Worm (Caenorhabditis elegans): Measurements from ENCODE around the gene enu-3.2.
"Not testable (repeated sequence)": the region's sequence is repeated elsewhere in the genome, so short reads cannot be mapped to it uniquely, and the experiment has no call there.

The enu-3.2 gene

DNA sequence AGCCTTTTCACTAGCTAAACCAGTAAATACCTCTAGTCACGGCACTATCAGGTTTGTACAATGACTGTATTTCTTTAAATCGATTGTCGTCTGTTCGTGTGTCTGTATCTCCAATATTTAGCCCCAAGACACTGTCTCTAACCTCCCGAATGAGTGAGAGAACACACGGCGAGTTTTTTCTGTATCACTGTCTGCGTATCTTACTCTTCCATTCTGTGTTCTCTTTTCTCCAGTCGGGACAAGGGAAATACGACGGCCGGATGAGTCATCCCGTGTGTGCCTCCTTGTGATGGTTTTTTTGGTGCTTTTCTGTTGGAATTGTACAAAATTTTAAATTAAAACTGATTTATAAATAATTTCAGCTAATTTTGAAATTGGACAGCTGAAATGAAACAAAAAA is 11.0 kb upstream of the enu-3.2 start (continued):
- no peak for TF ChIP-seq nhr-11 (tag; optimal IDR thresholded peaks at IDR 0.05)
- TF ChIP-seq ceh-9 (tag; optimal IDR thresholded peaks at IDR 0.05): no peak
- TF ChIP-seq daf-12 (tag; optimal IDR thresholded peaks at IDR 0.05): no peak
- peak; percentile 61 for TF ChIP-seq lsy-12 (tag; optimal IDR thresholded peaks at IDR 0.05)
- TF ChIP-seq nhr-28 (tag; optimal IDR thresholded peaks at IDR 0.05): no peak
- TF ChIP-seq ztf-4 (tag; optimal IDR thresholded peaks at IDR 0.05): no peak
- TF ChIP-seq ceh-28 (tag; optimal IDR thresholded peaks at IDR 0.05): peak; percentile 73
- TF ChIP-seq nhr-77 (tag; optimal IDR thresholded peaks at IDR 0.05): peak; percentile 66
- no peak for TF ChIP-seq fkh-10 (GFP tag; optimal IDR thresholded peaks at IDR 0.05)
- no peak for TF ChIP-seq egl-5 (tag; optimal IDR thresholded peaks at IDR 0.05)
- TF ChIP-seq elt-2 (tag; optimal IDR thresholded peaks at IDR 0.05): peak; percentile 58
- peak; percentile 66 for TF ChIP-seq hmg-11 (tag; optimal IDR thresholded peaks at IDR 0.05)
- peak in 2 of 3 experiments; percentile 8 to 45 for TF ChIP-seq elt-3 (tag; optimal IDR thresholded peaks at IDR 0.05)
- peak; percentile 59 for TF ChIP-seq ama-1 (optimal IDR thresholded peaks at IDR 0.05)
- TF ChIP-seq nhr-25 (tag; optimal IDR thresholded peaks at IDR 0.05): peak; percentile 65
- no peak for TF ChIP-seq eor-1 (tag; optimal IDR thresholded peaks at IDR 0.05)
- peak; percentile 62 for TF ChIP-seq skn-1 (tag; optimal IDR thresholded peaks at IDR 0.05)
- TF ChIP-seq fkh-2 (tag; optimal IDR thresholded peaks at IDR 0.05): no peak

DNA sequence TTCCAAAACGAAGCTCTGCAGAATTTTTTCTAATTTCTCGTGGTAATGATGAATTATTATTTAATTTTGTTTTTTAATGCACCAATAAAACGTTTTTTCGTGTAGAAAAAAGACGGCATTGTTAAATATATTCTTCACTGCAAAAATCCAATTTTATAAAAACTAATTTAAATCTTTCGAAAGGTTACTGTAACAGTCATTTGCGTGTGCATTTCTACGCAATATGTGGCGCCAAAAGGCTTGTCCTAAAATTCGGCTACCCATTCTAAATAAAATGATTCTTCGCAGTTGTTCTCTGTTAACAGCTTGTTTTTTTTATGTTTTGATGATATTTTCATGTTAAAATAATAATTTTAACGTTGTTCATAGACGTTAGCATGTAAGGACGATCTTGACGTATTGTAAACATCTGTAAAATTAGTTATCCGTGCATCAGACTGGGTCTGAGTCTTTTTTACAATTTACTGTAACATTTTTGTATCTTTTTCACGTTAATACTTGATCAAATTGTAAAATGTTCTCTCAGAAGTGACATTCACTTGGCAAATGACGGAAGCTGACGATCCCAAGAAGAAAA is 7.6 kb upstream of the enu-3.2 start, which contains the start of gene mip-1:
Gene mip-1 (plus strand): TSS at position 527 of the 577 bp plus-strand sequence.
- TF ChIP-seq daf-12 (tag; optimal IDR thresholded peaks at IDR 0.05) (no peak), ZK546.5 (tag; optimal IDR thresholded peaks at IDR 0.05) (no peak), eor-1 (tag; optimal IDR thresholded peaks at IDR 0.05) (no peak)

DNA sequence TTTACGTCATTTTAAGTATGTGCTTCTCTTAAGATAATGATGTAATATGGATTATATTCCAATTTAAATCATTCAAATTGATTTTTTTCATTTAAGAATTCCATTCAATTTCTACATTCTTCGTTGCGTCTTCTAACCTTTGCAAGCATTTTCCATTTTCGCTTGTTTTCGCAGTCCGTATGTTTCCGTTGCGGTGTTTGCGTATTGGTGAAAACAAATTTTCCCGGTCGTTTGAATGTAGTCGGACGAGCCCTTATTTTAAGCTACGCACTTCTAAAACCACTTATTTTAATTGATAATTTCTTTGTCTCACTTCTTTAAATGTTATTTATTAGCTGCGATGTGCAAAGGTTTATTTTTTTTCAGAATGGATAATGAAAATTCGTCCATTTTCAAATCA is 679 bp upstream of the enu-3.2 start, which contains the start of gene mel-28:
Gene mel-28 (plus strand): TSS at position 367 of the 400 bp plus-strand sequence.
- TF ChIP-seq unc-62 (GFP tag; optimal IDR thresholded peaks at IDR 0.05) (no peak), zag-1 (tag; optimal IDR thresholded peaks at IDR 0.05) (no peak), elt-2 (tag; optimal IDR thresholded peaks at IDR 0.05) (no peak), nhr-28 (tag; optimal IDR thresholded peaks at IDR 0.05) (no peak), daf-12 (tag; optimal IDR thresholded peaks at IDR 0.05) (no peak), nfya-1 (tag; optimal IDR thresholded peaks at IDR 0.05; ENCODE audit: insufficient read depth) (no peak), lin-15B (tag; optimal IDR thresholded peaks at IDR 0.05) (peak; percentile 20), egl-5 (tag; optimal IDR thresholded peaks at IDR 0.05) (peak; percentile 44), nhr-23 (tag; optimal IDR thresholded peaks at IDR 0.05) (no peak), snpc-4 (tag; optimal IDR thresholded peaks at IDR 0.05) (no peak), pha-4 (tag; optimal IDR thresholded peaks at IDR 0.05) (peak; percentile 48), unc-39 (tag; optimal IDR thresholded peaks at IDR 0.05) (no peak)

DNA sequence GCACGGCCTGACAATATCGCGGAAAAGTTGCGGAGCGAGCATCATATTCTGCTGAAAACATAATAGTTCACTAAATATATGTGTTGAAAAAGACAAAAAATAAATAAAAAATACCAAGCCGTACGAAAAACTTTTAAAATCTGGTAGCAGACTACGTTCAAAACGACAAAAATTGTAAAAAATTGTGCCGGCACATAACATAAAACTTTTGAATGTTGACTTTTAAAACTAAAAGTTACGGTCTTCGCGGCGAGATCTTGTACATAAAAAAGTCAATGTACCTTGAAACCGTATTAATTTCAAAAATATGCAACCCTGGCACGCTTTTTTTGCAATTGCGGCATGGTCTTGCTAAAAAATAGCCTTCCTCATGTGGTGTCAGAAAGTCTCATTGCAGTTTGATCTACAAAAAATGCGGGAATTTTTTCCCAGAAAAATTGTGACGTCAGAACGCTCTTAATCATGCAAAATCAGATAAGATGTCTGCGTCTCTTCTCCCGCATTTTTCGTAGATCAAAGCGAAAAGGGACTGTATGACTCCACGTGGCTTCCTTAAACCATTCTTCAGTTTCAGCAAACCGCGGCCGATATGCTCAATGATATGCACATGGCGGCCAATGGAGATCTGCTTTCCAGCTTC is 3.0 kb downstream of the enu-3.2 start, which contains the start of the genes gex-5 and C38D4.10:
Gene gex-5 (minus strand): TSS at position 51 of the 640 bp plus-strand sequence.
Gene C38D4.10 (plus strand): TSS at position 590 of the 640 bp plus-strand sequence.
- not testable (repeated sequence) for TF ChIP-seq unc-39, elt-2, fkh-2 (tag; optimal IDR thresholded peaks at IDR 0.05)

DNA sequence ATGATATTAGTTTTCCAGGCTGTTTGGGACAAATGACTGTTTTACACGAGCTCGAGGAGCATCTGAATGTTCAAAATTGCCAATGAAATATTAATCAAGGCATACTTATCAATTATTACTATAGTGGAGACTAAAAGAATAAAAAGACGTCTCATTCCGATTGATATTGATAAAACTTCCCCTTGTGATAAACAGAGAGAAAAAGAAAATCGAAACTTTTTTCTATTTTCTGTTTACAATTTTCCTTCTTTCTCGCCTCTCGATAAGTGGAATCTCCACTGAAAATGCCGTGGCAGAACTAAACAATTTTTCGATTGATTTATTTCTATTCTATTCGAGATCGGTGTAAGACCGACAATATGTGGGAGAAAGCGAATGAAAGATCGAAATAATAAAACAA is 5.2 kb downstream of the enu-3.2 start, which contains the start of gene B0393.9:
Gene B0393.9 (minus strand): TSS at position 303 of the 400 bp plus-strand sequence.
- no peak for TF ChIP-seq ama-1 (optimal IDR thresholded peaks at IDR 0.05)
- TF ChIP-seq R02D3.7 (tag; optimal IDR thresholded peaks at IDR 0.05): no peak
- no peak for TF ChIP-seq sea-2 (GFP tag; optimal IDR thresholded peaks at IDR 0.05)
- no peak for TF ChIP-seq fos-1 (tag; optimal IDR thresholded peaks at IDR 0.05)
- no peak for TF ChIP-seq ZK546.5 (tag; optimal IDR thresholded peaks at IDR 0.05)
- no peak for TF ChIP-seq nhr-23 (tag; optimal IDR thresholded peaks at IDR 0.05)
- TF ChIP-seq lsy-12 (tag; optimal IDR thresholded peaks at IDR 0.05): no peak
- no peak for TF ChIP-seq nhr-28 (tag; optimal IDR thresholded peaks at IDR 0.05)
- TF ChIP-seq zag-1 (tag; optimal IDR thresholded peaks at IDR 0.05): no peak
- TF ChIP-seq nhr-11 (tag; optimal IDR thresholded peaks at IDR 0.05): no peak
- TF ChIP-seq pqm-1 (tag; optimal IDR thresholded peaks at IDR 0.05): peak; percentile 35
- TF ChIP-seq eor-1 (tag; optimal IDR thresholded peaks at IDR 0.05): no peak
- peak; percentile 55 for TF ChIP-seq elt-2 (tag; optimal IDR thresholded peaks at IDR 0.05)
- TF ChIP-seq ceh-28 (tag; optimal IDR thresholded peaks at IDR 0.05): no peak
- no peak for TF ChIP-seq ztf-11 (tag; optimal IDR thresholded peaks at IDR 0.05)
- TF ChIP-seq snpc-4 (tag; optimal IDR thresholded peaks at IDR 0.05): no peak

Measured in whole organism, L3 larva.